Fruit fly (Drosophila melanogaster) whole organism, embryonic: ENCODE data around the gene CG15890.

ENCODE experiments used
- CG13624 ChIP-seq: fragments of 200-800 bp; sonication (Bioruptor generic); optimal IDR thresholded peaks from 2 replicates; lab custom pipeline; 2016; ENCODE audit warnings: missing biosample characterization, missing genetic modification characterization
- CG1529 ChIP-seq: fragments of 200-800 bp; sonication (Bioruptor generic); optimal IDR thresholded peaks from 3 replicates; lab custom pipeline; 2018; ENCODE audit warnings: missing biosample characterization, missing genetic modification characterization
- CG18011 ChIP-seq: fragments of 200-800 bp; sonication (Bioruptor generic); optimal IDR thresholded peaks from 2 replicates; lab custom pipeline; 2017; ENCODE audit warnings: missing biosample characterization, missing genetic modification characterization, mild to moderate bottlenecking, moderate library complexity, missing genotype
- CG4730 ChIP-seq: fragments of 200-800 bp; sonication (Bioruptor generic); IDR thresholded peaks from 2 replicates; pipeline ENCODE4 v1.3.6; 2022; ENCODE audit warnings: missing biosample characterization, missing genetic modification characterization
- nerfin-1 ChIP-seq: fragments of 200-800 bp; sonication (Bioruptor generic); optimal IDR thresholded peaks from 3 replicates; lab custom pipeline; 2019; ENCODE audit warnings: missing biosample characterization, mild to moderate bottlenecking, missing genetic modification characterization, moderate library complexity

dm6 chrX:14812239-14812638 is 46.7 kb upstream of the CG15890 start:
- TF ChIP-seq nerfin-1 (tag; lab: Kevin White, UChicago): no peak
- TF ChIP-seq CG13624 (GFP tag; lab: Kevin White, UChicago): no peak
- no peak for TF ChIP-seq CG18011 (GFP tag; lab: Kevin White, UChicago)
- no peak for TF ChIP-seq CG4730 (GFP tag; lab: Robert Waterston, UW)
- no peak for TF ChIP-seq CG1529 (GFP tag; lab: Kevin White, UChicago)
